Worm (Caenorhabditis elegans): Measurements from ENCODE around the gene gut-2.

gut-2 gene

ce11 chrV:13473467-13473866, 24.0 kb upstream of the gut-2 start, which contains the start of gene T10G3.1:
T10G3.1 (minus strand) TSS chrV:13473679.
- no peak for TF ChIP-seq ceh-18 (tag; optimal IDR thresholded peaks at IDR 0.05)
- no peak for TF ChIP-seq ref-2 (tag; optimal IDR thresholded peaks at IDR 0.05)
- no peak for TF ChIP-seq pag-3 (tag; optimal IDR thresholded peaks at IDR 0.05; ENCODE audit: borderline replicate concordance)
- peak; percentile 76 for TF ChIP-seq unc-55 (GFP tag; optimal IDR thresholded peaks at IDR 0.05)

ce11 chrV:13476350-13476749, 21.1 kb upstream of the gut-2 start, which contains the start of gene T10G3.8:
T10G3.8 (minus strand) TSS chrV:13476450.
- no peak for TF ChIP-seq K09A11.1 (tag; optimal IDR thresholded peaks at IDR 0.05; ENCODE audit: insufficient read depth)
- TF ChIP-seq pat-9 (tag; optimal IDR thresholded peaks at IDR 0.05): no peak
- TF ChIP-seq tbx-2 (tag; optimal IDR thresholded peaks at IDR 0.05): no peak
- no peak for TF ChIP-seq madf-2 (tag; optimal IDR thresholded peaks at IDR 0.05)
- no peak for TF ChIP-seq dmd-4 (tag; optimal IDR thresholded peaks at IDR 0.05; ENCODE audit: borderline replicate concordance)
- no peak for TF ChIP-seq pax-1 (tag; optimal IDR thresholded peaks at IDR 0.05)
- no peak for TF ChIP-seq hlh-15 (tag; optimal IDR thresholded peaks at IDR 0.05)
- TF ChIP-seq ceh-2 (tag; optimal IDR thresholded peaks at IDR 0.05): no peak
- TF ChIP-seq che-1 (tag; optimal IDR thresholded peaks at IDR 0.05): no peak
- TF ChIP-seq ref-2 (tag; optimal IDR thresholded peaks at IDR 0.05): no peak
- no peak for TF ChIP-seq pag-3 (tag; optimal IDR thresholded peaks at IDR 0.05; ENCODE audit: borderline replicate concordance)
- TF ChIP-seq pha-2 (tag; optimal IDR thresholded peaks at IDR 0.05): no peak
- TF ChIP-seq pqm-1 (tag; optimal IDR thresholded peaks at IDR 0.05): no peak
- TF ChIP-seq mec-3 (tag; optimal IDR thresholded peaks at IDR 0.05; ENCODE audit: borderline replicate concordance): no peak
- TF ChIP-seq ceh-34 (tag; optimal IDR thresholded peaks at IDR 0.05): no peak
- TF ChIP-seq eyg-1 (tag; optimal IDR thresholded peaks at IDR 0.05): no peak
- no peak for TF ChIP-seq hlh-6 (tag; optimal IDR thresholded peaks at IDR 0.05)
- TF ChIP-seq sox-2 (GFP tag; IDR thresholded peaks at IDR 0.05): no peak

ce11 chrV:13479766-13480165, 17.7 kb upstream of the gut-2 start, which contains the start of gene T10G3.2:
T10G3.2 (minus strand) TSS chrV:13479866.
- no peak for TF ChIP-seq hlh-30 (tag; optimal IDR thresholded peaks at IDR 0.05; ENCODE audit: insufficient read depth)
- TF ChIP-seq hlh-13 (GFP tag; optimal IDR thresholded peaks at IDR 0.05): no peak
- TF ChIP-seq K09A11.1 (tag; optimal IDR thresholded peaks at IDR 0.05; ENCODE audit: insufficient read depth): no peak
- no peak for TF ChIP-seq ceh-14 (tag; optimal IDR thresholded peaks at IDR 0.05)
- no peak for TF ChIP-seq ztf-16 (tag; optimal IDR thresholded peaks at IDR 0.05)
- no peak for TF ChIP-seq sdc-2 (tag; optimal IDR thresholded peaks at IDR 0.05)
- TF ChIP-seq eyg-1 (tag; optimal IDR thresholded peaks at IDR 0.05): no peak
- TF ChIP-seq lim-6 (tag; optimal IDR thresholded peaks at IDR 0.05): no peak
- TF ChIP-seq fkh-6 (tag; optimal IDR thresholded peaks at IDR 0.05): no peak
- TF ChIP-seq ceh-31 (tag; optimal IDR thresholded peaks at IDR 0.05): no peak

ce11 chrV:13484339-13484738, 13.2 kb upstream of the gut-2 start, which contains the start of gene T10G3.4:
T10G3.4 (minus strand) TSS chrV:13484439.
- no peak for TF ChIP-seq gmeb-2 (tag; optimal IDR thresholded peaks at IDR 0.05)
- TF ChIP-seq T23F11.4 (GFP tag; optimal IDR thresholded peaks at IDR 0.05): no peak
- TF ChIP-seq eyg-1 (tag; optimal IDR thresholded peaks at IDR 0.05): no peak

- TF ChIP-seq nhr-232 (tag; optimal IDR thresholded peaks at IDR 0.05) (no peak), ceh-14 (tag; optimal IDR thresholded peaks at IDR 0.05) (no peak), ceh-22 (tag; optimal IDR thresholded peaks at IDR 0.05) (no peak), unc-42 (tag; optimal IDR thresholded peaks at IDR 0.05) (no peak), C08G9.2 (tag; optimal IDR thresholded peaks at IDR 0.05) (no peak), unc-86 (tag; optimal IDR thresholded peaks at IDR 0.05) (no peak), unc-55 (GFP tag; optimal IDR thresholded peaks at IDR 0.05) (no peak), che-1 (tag; optimal IDR thresholded peaks at IDR 0.05) (no peak), T23F11.4 (GFP tag; optimal IDR thresholded peaks at IDR 0.05) (no peak), sox-4 (tag; optimal IDR thresholded peaks at IDR 0.05) (no peak), fkh-10 (GFP tag; optimal IDR thresholded peaks at IDR 0.05) (no peak), sdc-2 (tag; optimal IDR thresholded peaks at IDR 0.05) (no peak), pat-9 (tag; optimal IDR thresholded peaks at IDR 0.05) (no peak), eyg-1 (tag; optimal IDR thresholded peaks at IDR 0.05) (no peak), K02D7.2 (tag; optimal IDR thresholded peaks at IDR 0.05) (no peak), ceh-2 (tag; optimal IDR thresholded peaks at IDR 0.05) (no peak)
Measured at ce11 chrV:13485732-13486131, 11.8 kb upstream of the gut-2 start.

Data from whole organism, late embryonic.